Worm (Caenorhabditis elegans) whole organism, L1 larva: ENCODE data around the gene fbxa-224.

ENCODE experiments used
- aha-1 ChIP-seq: fragments of 150-350 bp; optimal IDR thresholded peaks from 2 replicates; lab custom pipeline; 2014; ENCODE audit warnings: missing biosample characterization, missing genetic modification characterization
- blmp-1 ChIP-seq: fragments of 150-350 bp; optimal IDR thresholded peaks from 2 replicates; lab custom pipeline; 2014; ENCODE audit warnings: missing biosample characterization, missing genetic modification characterization
- ceh-63 ChIP-seq: fragments of 200-800 bp; sonication (Bioruptor generic); optimal IDR thresholded peaks from 2 replicates; lab custom pipeline; 2018; ENCODE audit warnings: mild to moderate bottlenecking, missing genetic modification characterization, missing compliant biosample characterization
- ceh-82 ChIP-seq, 3 experiments: fragments of 150-350 bp in 1 of 3; sonication (generic microtip) in 2 of 3; optimal IDR thresholded peaks; 2 replicates each; lab custom pipeline; 2014 to 2017; ENCODE audit warnings: missing biosample characterization in 3 of 3, missing genetic modification characterization in 3 of 3
- ceh-88 ChIP-seq: fragments of 200-800 bp; sonication (Bioruptor generic); IDR thresholded peaks from 2 replicates; pipeline ENCODE4 v1.3.6; 2022; ENCODE audit warnings: missing genetic modification characterization, missing compliant biosample characterization
- egl-13 ChIP-seq: sonication (generic microtip); optimal IDR thresholded peaks from 2 replicates; lab custom pipeline; 2016; ENCODE audit warnings: missing genotype, missing genetic modification reagents, missing genetic modification characterization, missing compliant biosample characterization
- fkh-10 ChIP-seq: sonication (generic microtip); optimal IDR thresholded peaks from 2 replicates; lab custom pipeline; 2017; ENCODE audit warnings: missing biosample characterization, missing genetic modification reagents, missing genetic modification characterization
- fkh-4 ChIP-seq: sonication (generic microtip); optimal IDR thresholded peaks from 2 replicates; lab custom pipeline; 2016; ENCODE audit warnings: missing compliant biosample characterization, missing genetic modification characterization, borderline replicate concordance
- fos-1 ChIP-seq: fragments of 150-350 bp; optimal IDR thresholded peaks from 2 replicates; lab custom pipeline; 2014; ENCODE audit warnings: missing biosample characterization, missing genetic modification characterization
- hlh-4 ChIP-seq: sonication (generic microtip); optimal IDR thresholded peaks from 2 replicates; lab custom pipeline; 2016; ENCODE audit warnings: mild to moderate bottlenecking, missing genetic modification characterization, missing compliant biosample characterization
- hpl-2 ChIP-seq: fragments of 150-350 bp; optimal IDR thresholded peaks from 2 replicates; lab custom pipeline; 2014; ENCODE audit warnings: missing biosample characterization, missing genetic modification reagents, missing genetic modification characterization
- jun-1 ChIP-seq: fragments of 150-350 bp; optimal IDR thresholded peaks from 2 replicates; lab custom pipeline; 2014; ENCODE audit warnings: missing biosample characterization, missing genetic modification reagents, missing genetic modification characterization
- lin-14 ChIP-seq: fragments of 200-800 bp; sonication (Bioruptor generic); optimal IDR thresholded peaks from 2 replicates; lab custom pipeline; 2018; ENCODE audit warnings: mild to moderate bottlenecking, missing genetic modification characterization, moderate library complexity, missing compliant biosample characterization
- lin-15B ChIP-seq: fragments of 150-350 bp; sonication (generic microtip); optimal IDR thresholded peaks from 3 replicates; lab custom pipeline; 2014; ENCODE audit warnings: missing biosample characterization, missing genetic modification characterization
- lin-39 ChIP-seq: fragments of 150-350 bp; optimal IDR thresholded peaks from 2 replicates; lab custom pipeline; 2014; ENCODE audit warnings: missing biosample characterization, missing genetic modification reagents, missing genetic modification characterization
- mab-9 ChIP-seq: fragments of 200-800 bp; sonication (Bioruptor generic); IDR thresholded peaks from 2 replicates; pipeline ENCODE4 v1.3.6; 2022; ENCODE audit warnings: missing genetic modification reagents, missing genetic modification characterization, missing compliant biosample characterization
- mdl-1 ChIP-seq, 2 experiments: fragments of 150-350 bp; optimal IDR thresholded peaks; 2 replicates each; lab custom pipeline; 2014 to 2017; ENCODE audit warnings: missing biosample characterization in 2 of 2, missing genetic modification characterization in 2 of 2, inconsistent platforms in 1 of 2
- mep-1 ChIP-seq: fragments of 150-350 bp; optimal IDR thresholded peaks from 2 replicates; lab custom pipeline; 2014; ENCODE audit warnings: missing biosample characterization, missing genetic modification characterization
- nhr-19 ChIP-seq: fragments of 200-800 bp; sonication (Bioruptor generic); conservative IDR thresholded peaks from 2 replicates; pipeline ENCODE4 v1.3.6; 2022; ENCODE audit warnings: missing genetic modification characterization, missing compliant biosample characterization
- nhr-71 ChIP-seq: sonication (generic microtip); optimal IDR thresholded peaks from 2 replicates; lab custom pipeline; 2016; ENCODE audit warnings: mild to moderate bottlenecking, missing genetic modification characterization, moderate library complexity, missing compliant biosample characterization
- nhr-76 ChIP-seq: sonication (generic microtip); optimal IDR thresholded peaks from 2 replicates; lab custom pipeline; 2017; ENCODE audit warnings: missing biosample characterization, missing genetic modification characterization
- nhr-77 ChIP-seq: fragments of 150-350 bp; optimal IDR thresholded peaks from 2 replicates; lab custom pipeline; 2014; ENCODE audit warnings: missing biosample characterization, missing genetic modification characterization
- pax-3 ChIP-seq: fragments of 200-800 bp; sonication (Bioruptor generic); optimal IDR thresholded peaks from 2 replicates; lab custom pipeline; 2018; ENCODE audit warnings: mild to moderate bottlenecking, missing genetic modification characterization, moderate library complexity, missing compliant biosample characterization
- pqm-1 ChIP-seq: sonication (generic microtip); optimal IDR thresholded peaks from 3 replicates; lab custom pipeline; 2017; ENCODE audit warnings: missing biosample characterization, missing genetic modification characterization
- rnt-1 ChIP-seq: sonication (generic microtip); optimal IDR thresholded peaks from 2 replicates; lab custom pipeline; 2016; ENCODE audit warnings: mild to moderate bottlenecking, missing genetic modification characterization, moderate library complexity, missing compliant biosample characterization
- swsn-7 ChIP-seq: sonication (generic microtip); optimal IDR thresholded peaks from 2 replicates; lab custom pipeline; 2016; ENCODE audit warnings: missing genetic modification characterization, missing compliant biosample characterization
- tbx-2 ChIP-seq: sonication (generic microtip); optimal IDR thresholded peaks from 2 replicates; lab custom pipeline; 2016; ENCODE audit warnings: missing genetic modification characterization, missing compliant biosample characterization
- tlp-1 ChIP-seq: fragments of 150-350 bp; optimal IDR thresholded peaks from 2 replicates; lab custom pipeline; 2014; ENCODE audit warnings: missing biosample characterization, missing genetic modification characterization
- unc-130 ChIP-seq: fragments of 150-350 bp; optimal IDR thresholded peaks from 2 replicates; lab custom pipeline; 2017; ENCODE audit warnings: missing biosample characterization, missing genetic modification characterization, inconsistent platforms
- unc-30 ChIP-seq: sonication (generic microtip); optimal IDR thresholded peaks from 2 replicates; lab custom pipeline; 2017; ENCODE audit warnings: missing biosample characterization, missing genetic modification characterization
- unc-86 ChIP-seq: sonication (generic microtip); optimal IDR thresholded peaks from 2 replicates; lab custom pipeline; 2016; ENCODE audit warnings: missing genetic modification characterization, missing compliant biosample characterization
- xbp-1 ChIP-seq: sonication (generic microtip); optimal IDR thresholded peaks from 2 replicates; lab custom pipeline; 2016; ENCODE audit warnings: missing genetic modification characterization, missing compliant biosample characterization
- zag-1 ChIP-seq: fragments of 150-350 bp; optimal IDR thresholded peaks from 2 replicates; lab custom pipeline; 2014; ENCODE audit warnings: missing biosample characterization, missing genetic modification characterization
- ztf-4 ChIP-seq: fragments of 150-350 bp; optimal IDR thresholded peaks from 2 replicates; lab custom pipeline; 2014; ENCODE audit warnings: missing biosample characterization, missing genetic modification characterization

Gene fbxa-224

ce11 chrII:7570305-7570704 lies 22.4 kb upstream of the fbxa-224 start, which contains the start of gene F35D2.3:
Gene F35D2.3 (plus strand): TSS chrII:7570605.
- TF ChIP-seq unc-86 (tag; lab: Kevin White, UChicago) = no peak
- no peak for TF ChIP-seq ztf-4 (tag; lab: Kevin White, UChicago)
- no peak for TF ChIP-seq lin-14 (GFP tag; lab: Kevin White, UChicago)
- no peak for TF ChIP-seq tlp-1 (tag; lab: Kevin White, UChicago)
- TF ChIP-seq rnt-1 (tag; lab: Kevin White, UChicago) = no peak
- no peak for TF ChIP-seq ceh-63
- TF ChIP-seq pax-3 (tag; lab: Kevin White, UChicago) = no peak

ce11 chrII:7562616-7563015 lies 14.7 kb upstream of the fbxa-224 start:
- peak; percentile 56 for TF ChIP-seq blmp-1 (tag; lab: Kevin White, UChicago)
- TF ChIP-seq jun-1 (tag; lab: Kevin White, UChicago) = no peak
- TF ChIP-seq hlh-4 = no peak
- TF ChIP-seq nhr-19 (GFP tag; lab: Robert Waterston, UW) = no peak
- TF ChIP-seq ztf-4 (tag; lab: Kevin White, UChicago) = no peak
- TF ChIP-seq mep-1 = no peak
- no peak for TF ChIP-seq aha-1 (tag; lab: Kevin White, UChicago)

DNA sequence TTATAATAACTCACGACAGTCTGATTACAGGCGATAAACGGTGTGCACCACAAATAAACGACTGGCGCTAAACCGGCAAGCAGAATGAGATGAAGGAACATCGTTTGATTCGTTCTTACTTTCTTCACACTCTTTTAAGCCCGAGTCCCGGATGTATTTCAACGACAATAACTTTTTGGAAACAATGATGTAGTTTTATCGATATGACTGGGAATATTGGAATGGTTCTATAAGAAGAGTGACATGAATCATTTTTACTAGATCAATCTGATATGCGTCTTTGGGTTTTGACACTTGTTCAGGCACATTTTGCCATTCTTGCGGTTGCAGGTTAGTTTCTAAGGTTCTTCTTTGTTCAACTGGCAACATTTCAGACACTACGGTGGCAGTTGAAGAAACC lies 13.6 kb upstream of the fbxa-224 start, which contains the start of the genes ZK1290.11 and ZK1290.1:
Gene ZK1290.11, minus strand, starts transcription at position 101 of the 400 bp plus-strand sequence.
Gene ZK1290.1, plus strand, starts transcription at position 271 of the 400 bp plus-strand sequence.
- TF ChIP-seq jun-1 (tag; lab: Kevin White, UChicago) = no peak
- TF ChIP-seq nhr-71 (tag; lab: Kevin White, UChicago) = no peak
- no peak for TF ChIP-seq unc-30 (tag; lab: Kevin White, UChicago)
- no peak for TF ChIP-seq fkh-4 (tag; lab: Kevin White, UChicago)
- no peak for TF ChIP-seq rnt-1 (tag; lab: Kevin White, UChicago)
- TF ChIP-seq fos-1 = no peak
- TF ChIP-seq zag-1 (tag; lab: Kevin White, UChicago) = no peak
- TF ChIP-seq lin-15B (tag; lab: Kevin White, UChicago) = no peak
- no peak for TF ChIP-seq nhr-76 (tag; lab: Kevin White, UChicago)
- no peak for TF ChIP-seq mdl-1 (tag; optimal IDR thresholded peaks at IDR 0.05; lab: Kevin White, UChicago)
- no peak for TF ChIP-seq xbp-1 (tag; lab: Kevin White, UChicago)
- TF ChIP-seq tbx-2 = no peak
- no peak for TF ChIP-seq ztf-4 (tag; lab: Kevin White, UChicago)
- TF ChIP-seq fkh-10 (GFP tag; lab: Kevin White, UChicago) = no peak
- TF ChIP-seq swsn-7 (tag; lab: Kevin White, UChicago) = no peak
- no peak for TF ChIP-seq mab-9 (GFP tag; lab: Robert Waterston, UW)
- TF ChIP-seq hlh-4 = no peak
- TF ChIP-seq, all 84 proteins: peak for 0

DNA sequence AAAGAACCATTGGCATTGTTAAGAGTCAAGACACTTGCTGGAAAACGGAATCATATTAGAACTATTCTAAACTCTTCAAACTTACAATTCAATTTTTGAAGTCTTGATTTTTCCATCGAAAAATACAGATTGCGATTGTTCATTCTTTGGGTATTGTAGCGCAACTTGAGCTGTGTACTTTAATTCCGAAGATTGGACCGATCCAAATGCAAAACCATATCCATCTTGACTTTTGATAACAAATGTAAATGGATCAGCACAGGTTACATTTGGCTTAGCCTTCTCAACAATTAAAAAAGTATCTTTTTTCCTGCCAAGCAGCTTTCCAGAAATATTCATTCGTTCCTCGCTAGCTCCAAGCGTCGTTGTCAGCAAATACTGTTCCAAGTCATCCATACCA lies 12.9 kb upstream of the fbxa-224 start:
- TF ChIP-seq ceh-63 = no peak

DNA sequence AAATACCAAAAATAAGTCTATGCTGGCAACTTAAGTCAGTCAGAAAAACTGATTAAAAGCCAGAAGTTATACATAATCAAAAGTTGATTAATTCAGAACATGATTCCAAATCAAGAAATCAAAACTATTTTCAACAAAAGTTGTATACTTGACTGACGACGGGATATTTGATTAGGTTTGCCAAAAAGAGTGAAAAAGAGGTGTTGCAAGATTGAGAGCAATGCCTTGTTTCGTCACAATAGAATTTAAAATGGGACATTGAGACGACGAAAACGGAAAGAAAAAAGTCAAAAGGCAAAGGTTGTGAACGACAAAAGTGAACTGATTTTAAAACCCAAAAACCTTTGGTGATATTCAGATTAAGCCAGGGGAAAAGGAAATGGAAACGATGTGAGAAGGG lies 10.9 kb upstream of the fbxa-224 start:
- TF ChIP-seq unc-130 (tag; lab: Kevin White, UChicago) = no peak
- TF ChIP-seq lin-14 (GFP tag; lab: Kevin White, UChicago) = peak; percentile 43
- TF ChIP-seq egl-13 (tag; lab: Kevin White, UChicago) = no peak
- no peak for TF ChIP-seq hpl-2 (GFP tag; lab: Kevin White, UChicago)
- TF ChIP-seq jun-1 (tag; lab: Kevin White, UChicago) = no peak
- TF ChIP-seq nhr-77 (tag; lab: Kevin White, UChicago) = no peak
- no peak for TF ChIP-seq ceh-88 (GFP tag; lab: Robert Waterston, UW)
- no peak for TF ChIP-seq ceh-82 (tag; optimal IDR thresholded peaks at IDR 0.05; lab: Kevin White, UChicago)
- no peak for TF ChIP-seq lin-39 (tag; lab: Kevin White, UChicago)
- TF ChIP-seq mep-1 = no peak
- TF ChIP-seq fkh-10 (GFP tag; lab: Kevin White, UChicago) = peak; percentile 88
- TF ChIP-seq pqm-1 (tag; lab: Kevin White, UChicago) = no peak
